Worm (Caenorhabditis elegans) whole organism, late embryonic: Measurements from ENCODE around the gene ZK637.14.
A peak's percentile ranks its signal among the peaks of the same experiment; 100 is the strongest.

Experiments
- C08G9.2 ChIP-seq: sonication (generic microtip); optimal IDR thresholded peaks from 2 replicates; lab custom pipeline; 2016; ENCODE audit warnings: mild to moderate bottlenecking, missing genetic modification characterization, moderate library complexity, missing compliant biosample characterization
- C38D4.7 ChIP-seq: fragments of 200-800 bp; sonication (Bioruptor generic); optimal IDR thresholded peaks from 2 replicates; lab custom pipeline; 2018; ENCODE audit warnings: mild to moderate bottlenecking, missing genetic modification characterization, moderate library complexity, missing compliant biosample characterization
- T23F11.4 ChIP-seq: fragments of 200-800 bp; sonication (Bioruptor generic); optimal IDR thresholded peaks from 2 replicates; lab custom pipeline; 2018; ENCODE audit warnings: mild to moderate bottlenecking, missing genetic modification characterization, missing compliant biosample characterization
- Y22D7AL.16 ChIP-seq: sonication (generic microtip); optimal IDR thresholded peaks from 2 replicates; lab custom pipeline; 2016; ENCODE audit warnings: missing genetic modification characterization, missing compliant biosample characterization
- ama-1 ChIP-seq: fragments of 150-350 bp; optimal IDR thresholded peaks from 2 replicates; lab custom pipeline; 2014
- ceh-14 ChIP-seq: sonication (generic microtip); optimal IDR thresholded peaks from 2 replicates; lab custom pipeline; 2016; ENCODE audit warnings: missing genotype, missing genetic modification characterization, missing compliant biosample characterization
- ceh-18 ChIP-seq: sonication (generic microtip); optimal IDR thresholded peaks from 2 replicates; lab custom pipeline; 2016; ENCODE audit warnings: missing genetic modification characterization, missing compliant biosample characterization
- ceh-19 ChIP-seq: fragments of 200-800 bp; sonication (Bioruptor generic); optimal IDR thresholded peaks from 2 replicates; lab custom pipeline; 2018; ENCODE audit warnings: mild to moderate bottlenecking, missing genetic modification characterization, missing compliant biosample characterization
- ceh-24 ChIP-seq: sonication (generic microtip); optimal IDR thresholded peaks from 2 replicates; lab custom pipeline; 2016; ENCODE audit warnings: mild to moderate bottlenecking, missing genetic modification characterization, missing compliant biosample characterization
- ceh-30 ChIP-seq: fragments of 150-350 bp; optimal IDR thresholded peaks from 2 replicates; lab custom pipeline; 2014; ENCODE audit warnings: missing biosample characterization, missing genetic modification characterization
- ceh-31 ChIP-seq: sonication (generic microtip); optimal IDR thresholded peaks from 2 replicates; lab custom pipeline; 2016; ENCODE audit warnings: missing genetic modification characterization, missing compliant biosample characterization
- ceh-34 ChIP-seq: sonication (generic microtip); optimal IDR thresholded peaks from 2 replicates; lab custom pipeline; 2016; ENCODE audit warnings: mild to moderate bottlenecking, missing genetic modification characterization, missing compliant biosample characterization
- ceh-45 ChIP-seq: fragments of 200-800 bp; sonication (Bioruptor generic); IDR thresholded peaks from 2 replicates; pipeline ENCODE4 v1.3.6; 2022; ENCODE audit warnings: missing genetic modification reagents, missing genetic modification characterization, missing compliant biosample characterization
- dve-1 ChIP-seq: sonication (generic microtip); optimal IDR thresholded peaks from 2 replicates; lab custom pipeline; 2017; ENCODE audit warnings: antibody characterized with exemption, mild to moderate bottlenecking, missing genetic modification characterization, missing compliant biosample characterization
- elt-2 ChIP-seq: sonication (generic microtip); optimal IDR thresholded peaks from 2 replicates; lab custom pipeline; 2016; ENCODE audit warnings: missing genetic modification reagents, missing genetic modification characterization, missing compliant biosample characterization
- elt-4 ChIP-seq: sonication (generic microtip); optimal IDR thresholded peaks from 2 replicates; lab custom pipeline; 2016; ENCODE audit warnings: missing genetic modification characterization, missing compliant biosample characterization
- ets-4 ChIP-seq: sonication (generic microtip); optimal IDR thresholded peaks from 2 replicates; lab custom pipeline; 2016; ENCODE audit warnings: missing genetic modification characterization, missing compliant biosample characterization
- fkh-6 ChIP-seq: sonication (generic microtip); optimal IDR thresholded peaks from 2 replicates; lab custom pipeline; 2016; ENCODE audit warnings: missing genetic modification characterization, missing compliant biosample characterization
- gmeb-2 ChIP-seq: sonication (generic microtip); optimal IDR thresholded peaks from 2 replicates; lab custom pipeline; 2016; ENCODE audit warnings: missing genetic modification characterization, inconsistent platforms, missing compliant biosample characterization
- hlh-30 ChIP-seq: sonication (generic microtip); optimal IDR thresholded peaks from 2 replicates; lab custom pipeline; 2017; ENCODE audit warnings: antibody characterized with exemption, missing genetic modification characterization, missing compliant biosample characterization; ENCODE audit not compliant: insufficient read depth
- hlh-8 ChIP-seq: sonication (generic microtip); optimal IDR thresholded peaks from 2 replicates; lab custom pipeline; 2016; ENCODE audit warnings: missing genotype, missing genetic modification characterization, missing compliant biosample characterization
- lim-6 ChIP-seq: sonication (generic microtip); optimal IDR thresholded peaks from 2 replicates; lab custom pipeline; 2016; ENCODE audit warnings: missing genetic modification characterization, missing compliant biosample characterization
- madf-2 ChIP-seq: sonication (generic microtip); optimal IDR thresholded peaks from 2 replicates; lab custom pipeline; 2017; ENCODE audit warnings: missing genetic modification characterization, missing compliant biosample characterization
- odd-2 ChIP-seq: sonication (generic microtip); optimal IDR thresholded peaks from 2 replicates; lab custom pipeline; 2017; ENCODE audit warnings: antibody characterized with exemption, mild to moderate bottlenecking, missing genetic modification characterization, missing compliant biosample characterization
- pat-9 ChIP-seq: fragments of 200-800 bp; sonication (Bioruptor generic); optimal IDR thresholded peaks from 2 replicates; lab custom pipeline; 2018; ENCODE audit warnings: mild to moderate bottlenecking, missing genetic modification characterization, moderate library complexity, missing compliant biosample characterization
- pax-1 ChIP-seq: fragments of 150-350 bp; optimal IDR thresholded peaks from 2 replicates; lab custom pipeline; 2014; ENCODE audit warnings: missing biosample characterization, missing genetic modification characterization
- pqm-1 ChIP-seq: sonication (generic microtip); optimal IDR thresholded peaks from 2 replicates; lab custom pipeline; 2016; ENCODE audit warnings: missing genetic modification characterization, missing compliant biosample characterization
- ref-2 ChIP-seq: sonication (generic microtip); optimal IDR thresholded peaks from 2 replicates; lab custom pipeline; 2016; ENCODE audit warnings: missing genetic modification characterization, missing compliant biosample characterization
- rnt-1 ChIP-seq: sonication (generic microtip); optimal IDR thresholded peaks from 2 replicates; lab custom pipeline; 2016; ENCODE audit warnings: missing genetic modification characterization, missing compliant biosample characterization
- tbx-2 ChIP-seq: sonication (generic microtip); optimal IDR thresholded peaks from 2 replicates; lab custom pipeline; 2016; ENCODE audit warnings: missing genetic modification characterization, missing compliant biosample characterization
- tbx-7 ChIP-seq: sonication (generic microtip); optimal IDR thresholded peaks from 2 replicates; lab custom pipeline; 2016; ENCODE audit warnings: missing genotype, missing genetic modification characterization, missing compliant biosample characterization
- ttx-3 ChIP-seq: sonication (generic microtip); optimal IDR thresholded peaks from 2 replicates; lab custom pipeline; 2016; ENCODE audit warnings: missing genetic modification reagents, missing genetic modification characterization, missing compliant biosample characterization
- unc-3 ChIP-seq, 2 experiments: fragments of 200-800 bp in 1 of 2; sonication (Bioruptor generic) in 1 of 2; sonication (generic microtip) in 1 of 2; conservative IDR thresholded peaks in 1 of 2; optimal IDR thresholded peaks in 1 of 2; 2 replicates each; pipeline versions ENCODE4 v1.3.6 to Lab custom; 2016 to 2022; ENCODE audit warnings: missing compliant biosample characterization in 2 of 2, missing genetic modification characterization in 2 of 2, missing genetic modification reagents in 1 of 2
- unc-42 ChIP-seq: sonication (generic microtip); optimal IDR thresholded peaks from 2 replicates; lab custom pipeline; 2016; ENCODE audit warnings: missing genotype, missing genetic modification characterization, missing compliant biosample characterization
- unc-55 ChIP-seq: sonication (generic microtip); optimal IDR thresholded peaks from 2 replicates; lab custom pipeline; 2017; ENCODE audit warnings: missing biosample characterization, missing genetic modification reagents, missing genetic modification characterization
- zip-5 ChIP-seq: sonication (generic microtip); optimal IDR thresholded peaks from 2 replicates; lab custom pipeline; 2016; ENCODE audit warnings: missing genetic modification characterization, missing compliant biosample characterization
- ztf-16 ChIP-seq: sonication (generic microtip); optimal IDR thresholded peaks from 2 replicates; lab custom pipeline; 2017; ENCODE audit warnings: missing genetic modification characterization, missing compliant biosample characterization

The ZK637.14 gene

DNA sequence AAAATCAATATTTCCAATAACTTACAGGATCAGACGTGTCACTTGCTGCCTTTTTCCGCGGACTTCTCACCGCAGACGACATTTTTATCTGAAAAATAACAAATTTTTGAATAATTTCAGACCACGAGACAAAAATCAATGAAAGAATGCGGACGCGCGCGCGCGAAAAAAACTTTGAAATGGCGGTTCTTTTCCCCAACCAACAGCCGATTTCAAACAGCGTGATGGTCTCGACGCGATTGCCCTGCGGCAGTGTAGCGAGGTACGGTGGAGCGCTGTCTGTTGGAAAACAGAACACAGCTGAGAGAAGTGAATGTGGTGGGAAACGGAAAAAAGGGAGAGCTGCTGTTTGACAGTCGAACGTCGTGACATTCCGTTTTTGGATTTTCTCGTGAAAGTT is 15.1 kb upstream of the ZK637.14 start, which contains the start of gene lin-9 (continued):
- no peak for TF ChIP-seq gmeb-2 (tag; lab: Kevin White, UChicago)
- TF ChIP-seq pat-9 = no peak
- no peak for TF ChIP-seq Y22D7AL.16 (tag; lab: Kevin White, UChicago)
- peak; percentile 27 for TF ChIP-seq elt-2
- TF ChIP-seq ceh-24 (tag; lab: Kevin White, UChicago) = no peak
- no peak for TF ChIP-seq lim-6
- no peak for TF ChIP-seq elt-4
- TF ChIP-seq unc-42 = peak; percentile 61
- TF ChIP-seq ceh-14 (tag; lab: Kevin White, UChicago) = peak; percentile 24
- no peak for TF ChIP-seq odd-2 (tag; lab: Kevin White, UChicago)
- no peak for TF ChIP-seq C38D4.7 (GFP tag; lab: Kevin White, UChicago)
- no peak for TF ChIP-seq ama-1 (lab: Kevin White, UChicago)
- TF ChIP-seq tbx-7 (tag; lab: Kevin White, UChicago) = no peak
- TF ChIP-seq T23F11.4 (GFP tag; lab: Kevin White, UChicago) = no peak
- no peak for TF ChIP-seq ceh-45 (GFP tag; lab: Robert Waterston, UW)
- no peak for TF ChIP-seq zip-5 (tag; lab: Kevin White, UChicago)
- no peak for TF ChIP-seq ceh-19 (GFP tag; lab: Kevin White, UChicago)
- TF ChIP-seq pax-1 = no peak
- peak; percentile 72 for TF ChIP-seq hlh-30
- TF ChIP-seq ceh-30 (tag; lab: Kevin White, UChicago) = no peak
- no peak for TF ChIP-seq hlh-8 (tag; lab: Kevin White, UChicago)
- TF ChIP-seq madf-2 = no peak
- peak; percentile 88 for TF ChIP-seq ceh-18 (tag; lab: Kevin White, UChicago)
- TF ChIP-seq C08G9.2 (tag; lab: Kevin White, UChicago) = no peak
- peak; percentile 39 for TF ChIP-seq ets-4 (tag; lab: Kevin White, UChicago)
- peak; percentile 29 for TF ChIP-seq pqm-1 (tag; lab: Kevin White, UChicago)
- peak; percentile 70 for TF ChIP-seq ceh-34 (tag; lab: Kevin White, UChicago)
- peak; percentile 70 for TF ChIP-seq unc-55 (GFP tag; lab: Kevin White, UChicago)
- no peak for TF ChIP-seq unc-3 (GFP tag; conservative IDR thresholded peaks at IDR 0.05; lab: Robert Waterston, UW)
- no peak for TF ChIP-seq unc-3 (tag; optimal IDR thresholded peaks at IDR 0.05; lab: Kevin White, UChicago)
- no peak for TF ChIP-seq ttx-3 (tag; lab: Kevin White, UChicago)
- TF ChIP-seq dve-1 = peak; percentile 49
- TF ChIP-seq fkh-6 (tag; lab: Kevin White, UChicago) = no peak

DNA sequence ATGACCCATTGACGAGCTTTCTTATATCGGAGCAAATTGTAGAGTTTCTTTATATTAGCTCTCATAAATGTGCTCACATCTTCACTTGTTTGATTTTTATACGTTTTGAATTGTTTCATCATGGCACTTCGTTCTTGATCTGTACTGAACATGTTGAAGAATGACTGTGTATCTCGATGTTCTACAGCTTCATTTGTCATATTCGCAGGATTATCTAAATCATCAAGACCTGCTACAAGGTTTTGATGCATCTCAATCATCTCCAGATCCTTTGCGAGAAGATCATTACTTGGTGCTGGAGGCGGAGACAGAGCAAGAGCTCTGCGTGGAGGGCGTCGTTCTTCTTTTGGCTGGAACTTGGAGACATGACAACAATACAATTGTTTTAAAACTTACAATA is 14.3 kb upstream of the ZK637.14 start:
- TF ChIP-seq hlh-30 (no peak), ceh-19 (GFP tag; lab: Kevin White, UChicago) (no peak), unc-42 (no peak), ceh-45 (GFP tag; lab: Robert Waterston, UW) (no peak), ztf-16 (no peak), ref-2 (no peak), unc-55 (GFP tag; lab: Kevin White, UChicago) (no peak), rnt-1 (tag; lab: Kevin White, UChicago) (no peak), madf-2 (no peak)

DNA sequence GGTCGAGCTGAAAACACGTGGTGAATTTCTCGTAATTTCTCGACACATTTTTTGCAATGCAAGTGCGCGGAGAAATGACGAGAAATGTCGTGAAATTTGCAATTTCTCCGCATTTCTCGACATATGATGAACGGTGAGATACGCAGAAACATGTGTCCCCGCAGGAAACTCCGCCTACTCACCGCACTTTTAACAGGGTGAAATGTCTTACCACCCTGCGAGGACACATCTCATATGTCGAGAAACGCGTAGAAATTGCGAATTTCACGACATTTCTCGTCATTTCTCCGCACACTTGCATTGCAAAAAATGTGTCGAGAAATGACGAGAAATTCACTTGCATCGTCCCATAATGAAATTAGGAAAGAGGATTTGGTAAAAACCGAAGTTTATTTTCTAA is 12.1 kb upstream of the ZK637.14 start:
- TF ChIP-seq tbx-2 (peak; percentile 11), ref-2 (peak; percentile 45), ceh-31 (peak; percentile 8)

DNA sequence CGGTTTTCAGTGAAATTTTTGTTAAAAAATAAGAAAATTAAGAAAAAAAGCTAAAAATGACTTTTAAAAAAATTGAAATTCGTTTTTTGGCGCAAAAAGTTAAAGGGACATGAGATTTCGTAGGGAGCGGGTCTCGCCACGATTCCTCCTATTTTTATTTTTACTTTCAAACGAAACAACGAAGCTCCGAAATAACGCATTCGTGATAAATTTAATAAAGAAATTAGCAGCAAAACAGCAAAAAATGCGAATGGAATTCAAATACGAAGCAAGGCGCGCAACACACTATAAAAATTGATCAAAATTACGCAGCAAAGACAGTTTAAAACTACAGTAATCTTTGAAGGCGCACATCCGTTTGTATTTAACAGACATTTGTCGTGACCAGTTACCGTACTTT is 10.8 kb upstream of the ZK637.14 start:
- TF ChIP-seq unc-42 (peak; percentile 56), ceh-19 (GFP tag; lab: Kevin White, UChicago) (no peak), C38D4.7 (GFP tag; lab: Kevin White, UChicago) (no peak)
